Worm (Caenorhabditis elegans) whole organism, L3 larva: ENCODE results near the gene C47E8.9.

Experiments used
- R02D3.7 ChIP-seq: fragments of 150-350 bp; optimal IDR thresholded peaks from 2 replicates; lab custom pipeline; 2014; ENCODE audit warnings: missing biosample characterization, missing genetic modification characterization
- ZK546.5 ChIP-seq: sonication (generic microtip); optimal IDR thresholded peaks from 2 replicates; lab custom pipeline; 2017; ENCODE audit warnings: missing biosample characterization, missing genetic modification characterization
- aly-2 ChIP-seq: fragments of 150-350 bp; optimal IDR thresholded peaks from 2 replicates; lab custom pipeline; 2014; ENCODE audit warnings: missing biosample characterization, missing genetic modification characterization
- ama-1 ChIP-seq: fragments of 150-350 bp; optimal IDR thresholded peaks from 2 replicates; lab custom pipeline; 2018
- ceh-82 ChIP-seq: fragments of 150-350 bp; optimal IDR thresholded peaks from 2 replicates; lab custom pipeline; 2014; ENCODE audit warnings: missing biosample characterization, missing genetic modification characterization
- ceh-9 ChIP-seq: sonication (generic microtip); optimal IDR thresholded peaks from 2 replicates; lab custom pipeline; 2018; ENCODE audit warnings: missing biosample characterization, missing genetic modification characterization
- daf-12 ChIP-seq: fragments of 150-350 bp; optimal IDR thresholded peaks from 2 replicates; lab custom pipeline; 2014; ENCODE audit warnings: missing biosample characterization, missing genetic modification reagents, missing genetic modification characterization
- egl-27 ChIP-seq: sonication (generic microtip); optimal IDR thresholded peaks from 4 replicates; lab custom pipeline; 2017; ENCODE audit warnings: missing biosample characterization, missing genetic modification reagents, missing genetic modification characterization
- elt-1 ChIP-seq: fragments of 150-350 bp; optimal IDR thresholded peaks from 2 replicates; lab custom pipeline; 2014; ENCODE audit warnings: missing biosample characterization, missing genetic modification characterization
- elt-3 ChIP-seq, 3 experiments: fragments of 150-350 bp in 1 of 3; sonication (generic microtip) in 2 of 3; optimal IDR thresholded peaks; 2 replicates in 2 of 3; 4 replicates in 1 of 3; lab custom pipeline; 2014 to 2017; ENCODE audit warnings: missing biosample characterization in 3 of 3, missing genetic modification characterization in 3 of 3
- eor-1 ChIP-seq, 2 experiments: fragments of 150-350 bp; optimal IDR thresholded peaks; 2 replicates each; lab custom pipeline; 2014 to 2018; ENCODE audit warnings: missing biosample characterization in 2 of 2, missing genetic modification characterization in 2 of 2
- fkh-10 ChIP-seq: sonication (generic microtip); optimal IDR thresholded peaks from 2 replicates; lab custom pipeline; 2017; ENCODE audit warnings: missing biosample characterization, missing genetic modification reagents, missing genetic modification characterization
- fkh-2 ChIP-seq: fragments of 150-350 bp; optimal IDR thresholded peaks from 2 replicates; lab custom pipeline; 2014; ENCODE audit warnings: missing biosample characterization, missing genetic modification reagents, missing genetic modification characterization
- fos-1 ChIP-seq: fragments of 150-350 bp; optimal IDR thresholded peaks from 2 replicates; lab custom pipeline; 2014; ENCODE audit warnings: missing biosample characterization, missing genetic modification characterization
- jun-1 ChIP-seq: fragments of 150-350 bp; optimal IDR thresholded peaks from 2 replicates; lab custom pipeline; 2014; ENCODE audit warnings: missing biosample characterization, missing genetic modification reagents, missing genetic modification characterization
- lin-39 ChIP-seq: fragments of 150-350 bp; optimal IDR thresholded peaks from 2 replicates; lab custom pipeline; 2018; ENCODE audit warnings: missing biosample characterization, missing genetic modification reagents, missing genetic modification characterization
- lsy-12 ChIP-seq: sonication (generic microtip); optimal IDR thresholded peaks from 2 replicates; lab custom pipeline; 2016; ENCODE audit warnings: mild to moderate bottlenecking, missing genetic modification characterization, missing compliant biosample characterization
- mdl-1 ChIP-seq: fragments of 150-350 bp; optimal IDR thresholded peaks from 2 replicates; lab custom pipeline; 2014; ENCODE audit warnings: missing biosample characterization, missing genetic modification characterization
- nfya-1 ChIP-seq: sonication (generic microtip); optimal IDR thresholded peaks from 2 replicates; lab custom pipeline; 2017; ENCODE audit warnings: missing genetic modification characterization, mild to moderate bottlenecking, missing compliant biosample characterization, antibody characterized with exemption, moderate library complexity; ENCODE audit not compliant: insufficient read depth
- nhr-11 ChIP-seq: fragments of 150-350 bp; optimal IDR thresholded peaks from 2 replicates; lab custom pipeline; 2014; ENCODE audit warnings: missing biosample characterization, missing genetic modification characterization
- nhr-23 ChIP-seq: fragments of 150-350 bp; optimal IDR thresholded peaks from 2 replicates; lab custom pipeline; 2014; ENCODE audit warnings: missing biosample characterization, missing genetic modification reagents, missing genetic modification characterization
- nhr-237 ChIP-seq: fragments of 150-350 bp; optimal IDR thresholded peaks from 2 replicates; lab custom pipeline; 2014; ENCODE audit warnings: missing biosample characterization, missing genetic modification characterization
- nhr-25 ChIP-seq: sonication (generic microtip); optimal IDR thresholded peaks from 2 replicates; lab custom pipeline; 2017; ENCODE audit warnings: missing biosample characterization, missing genetic modification characterization
- nhr-28 ChIP-seq: fragments of 150-350 bp; optimal IDR thresholded peaks from 2 replicates; lab custom pipeline; 2014; ENCODE audit warnings: missing biosample characterization, missing genetic modification characterization
- nhr-67 ChIP-seq: fragments of 150-350 bp; optimal IDR thresholded peaks from 2 replicates; lab custom pipeline; 2014; ENCODE audit warnings: missing biosample characterization, missing genetic modification characterization
- nhr-76 ChIP-seq: fragments of 150-350 bp; sonication (generic microtip); optimal IDR thresholded peaks from 5 replicates; lab custom pipeline; 2014; ENCODE audit warnings: missing biosample characterization, missing genetic modification characterization
- nhr-77 ChIP-seq: fragments of 150-350 bp; optimal IDR thresholded peaks from 2 replicates; lab custom pipeline; 2014; ENCODE audit warnings: missing biosample characterization, missing genetic modification characterization
- pha-4 ChIP-seq: fragments of 150-350 bp; optimal IDR thresholded peaks from 2 replicates; lab custom pipeline; 2014; ENCODE audit warnings: missing biosample characterization, missing genetic modification reagents, missing genetic modification characterization
- pqm-1 ChIP-seq: fragments of 150-350 bp; optimal IDR thresholded peaks from 2 replicates; lab custom pipeline; 2017; ENCODE audit warnings: missing biosample characterization, missing genetic modification characterization, inconsistent platforms
- sea-2 ChIP-seq: fragments of 150-350 bp; sonication (generic microtip); optimal IDR thresholded peaks from 4 replicates; lab custom pipeline; 2014; ENCODE audit warnings: missing biosample characterization, missing genetic modification reagents, missing genetic modification characterization
- skn-1 ChIP-seq: fragments of 150-350 bp; optimal IDR thresholded peaks from 2 replicates; lab custom pipeline; 2014; ENCODE audit warnings: missing biosample characterization, missing genetic modification characterization
- snpc-4 ChIP-seq: fragments of 150-350 bp; optimal IDR thresholded peaks from 2 replicates; lab custom pipeline; 2014; ENCODE audit warnings: missing biosample characterization, missing genetic modification characterization
- tbx-2 ChIP-seq: sonication (generic microtip); optimal IDR thresholded peaks from 2 replicates; lab custom pipeline; 2016; ENCODE audit warnings: mild to moderate bottlenecking, missing genetic modification characterization, missing compliant biosample characterization
- unc-39 ChIP-seq: sonication (generic microtip); optimal IDR thresholded peaks from 4 replicates; lab custom pipeline; 2017; ENCODE audit warnings: missing biosample characterization, missing genetic modification characterization
- unc-62 ChIP-seq: fragments of 150-350 bp; sonication (generic microtip); optimal IDR thresholded peaks from 4 replicates; lab custom pipeline; 2014; ENCODE audit warnings: missing biosample characterization, missing genetic modification reagents, missing genetic modification characterization

The C47E8.9 gene

DNA sequence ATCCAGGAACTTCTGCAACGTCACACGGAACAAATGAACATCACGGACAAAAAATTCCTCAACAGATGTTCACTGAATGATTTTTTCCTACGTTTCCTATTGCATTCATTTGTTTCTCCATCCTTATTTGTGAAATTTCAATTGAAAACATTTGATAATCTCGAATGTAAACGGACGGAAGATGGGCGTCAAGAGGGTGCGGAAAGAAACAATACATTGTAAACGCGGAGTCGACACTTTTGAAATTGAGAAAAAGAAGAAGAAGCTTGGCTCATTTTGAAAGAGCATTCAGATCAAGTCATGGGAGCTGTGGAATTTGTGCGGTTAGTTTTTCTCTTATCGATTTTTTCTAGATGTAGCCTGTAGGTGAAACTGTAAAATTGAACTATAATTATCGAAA is at the start of gene C47E8.9:
Gene C47E8.9, plus strand, starts transcription at position 301 of the 400 bp plus-strand sequence.
- TF ChIP-seq fkh-2 (tag; lab: Kevin White, UChicago) (no peak), elt-1 (tag; lab: Kevin White, UChicago) (no peak), nhr-23 (tag; lab: Kevin White, UChicago) (no peak), elt-3 (tag; optimal IDR thresholded peaks at IDR 0.05; lab: Kevin White, UChicago) (no peak), jun-1 (tag; lab: Kevin White, UChicago) (no peak), ceh-9 (tag; lab: Kevin White, UChicago) (no peak), nhr-25 (no peak), eor-1 (tag; optimal IDR thresholded peaks at IDR 0.05; lab: Kevin White, UChicago) (no peak), aly-2 (tag; lab: Kevin White, UChicago) (no peak), lin-39 (tag; lab: Kevin White, UChicago) (no peak), pha-4 (no peak), nhr-77 (tag; lab: Kevin White, UChicago) (no peak), nhr-237 (tag; lab: Kevin White, UChicago) (no peak), nhr-67 (tag; lab: Kevin White, UChicago) (no peak), R02D3.7 (tag; lab: Kevin White, UChicago) (no peak), egl-27 (tag; lab: Kevin White, UChicago) (no peak), unc-39 (tag; lab: Kevin White, UChicago) (no peak), nhr-76 (tag; lab: Kevin White, UChicago) (no peak)

DNA sequence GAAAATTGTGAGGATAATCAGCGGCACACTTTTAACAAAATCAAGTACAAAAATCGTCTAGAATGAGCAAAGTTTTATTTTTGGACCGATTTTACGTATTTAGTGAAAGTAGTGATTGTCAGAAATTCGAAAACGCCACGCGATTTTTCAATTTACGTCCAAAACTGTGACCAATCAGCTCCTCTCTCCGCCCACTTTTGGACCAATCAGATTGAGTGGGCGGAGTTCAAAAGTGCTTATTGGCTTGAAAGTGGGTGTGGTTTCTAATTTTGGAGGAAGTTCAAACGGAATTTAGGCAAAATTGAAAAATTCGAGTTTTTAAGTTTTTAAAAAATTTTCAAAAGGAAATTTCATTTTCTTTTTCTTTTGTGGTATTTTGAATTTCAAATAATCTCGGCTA is 48.7 kb upstream of the C47E8.9 start:
- TF ChIP-seq skn-1 (tag; lab: Kevin White, UChicago), result no peak
- peak; percentile 86 for TF ChIP-seq nfya-1 (tag; lab: Kevin White, UChicago)

DNA sequence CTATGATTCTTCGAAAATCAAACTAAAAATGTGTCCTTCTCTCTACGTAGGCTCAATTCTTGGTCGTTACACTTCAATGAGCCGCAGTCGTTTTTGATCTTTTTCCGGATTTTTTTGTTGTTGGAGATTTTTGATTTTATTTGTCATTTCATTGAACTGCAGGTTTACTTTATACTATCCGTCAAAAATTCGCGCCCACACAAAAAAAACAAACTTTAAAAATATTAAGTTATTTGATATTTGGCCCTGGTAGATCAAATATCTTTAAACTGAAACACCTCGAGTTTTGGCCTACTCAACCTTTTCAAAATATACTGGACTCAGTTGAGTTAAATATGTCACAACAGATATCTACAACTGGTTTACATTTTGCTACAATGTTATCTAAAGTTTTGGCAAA is 47.4 kb upstream of the C47E8.9 start:
- TF ChIP-seq tbx-2, result no peak
- no peak for TF ChIP-seq ZK546.5
- TF ChIP-seq nhr-28 (tag; lab: Kevin White, UChicago), result no peak
- TF ChIP-seq ceh-82 (tag; lab: Kevin White, UChicago), result no peak
- no peak for TF ChIP-seq daf-12
- no peak for TF ChIP-seq ama-1
- no peak for TF ChIP-seq pha-4
- no peak for TF ChIP-seq unc-39 (tag; lab: Kevin White, UChicago)

DNA sequence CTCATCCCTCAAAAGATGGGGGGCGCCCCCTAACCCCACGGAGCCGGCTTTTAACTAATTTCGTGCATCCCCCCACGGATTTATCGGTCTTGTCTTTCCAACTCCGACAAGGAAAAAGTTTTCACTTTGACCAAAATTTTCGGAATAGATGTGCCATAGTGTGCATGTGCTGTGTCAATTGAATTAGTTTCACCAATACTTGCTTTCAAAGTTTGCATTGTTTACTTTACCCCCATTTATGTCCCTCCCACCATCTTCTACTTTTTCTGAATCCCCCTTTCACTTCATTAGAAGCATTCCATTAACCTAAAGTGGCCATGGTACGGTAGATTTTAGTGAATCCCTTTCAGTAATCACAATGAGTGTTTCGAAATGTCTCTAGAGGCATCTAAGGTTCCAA is 45.4 kb upstream of the C47E8.9 start:
- TF ChIP-seq mdl-1 (tag; lab: Kevin White, UChicago) (no peak), lin-39 (tag; lab: Kevin White, UChicago) (no peak), tbx-2 (no peak), pha-4 (no peak), lsy-12 (tag; lab: Kevin White, UChicago) (no peak), eor-1 (tag; optimal IDR thresholded peaks at IDR 0.05; lab: Kevin White, UChicago) (no peak), nhr-237 (tag; lab: Kevin White, UChicago) (no peak), ceh-82 (tag; lab: Kevin White, UChicago) (no peak), unc-39 (tag; lab: Kevin White, UChicago) (no peak), nhr-11 (tag; lab: Kevin White, UChicago) (no peak), pqm-1 (tag; lab: Kevin White, UChicago) (no peak), skn-1 (tag; lab: Kevin White, UChicago) (no peak), fos-1 (tag; lab: Kevin White, UChicago) (no peak), sea-2 (GFP tag; lab: Kevin White, UChicago) (no peak), snpc-4 (tag; lab: Kevin White, UChicago) (no peak), jun-1 (tag; lab: Kevin White, UChicago) (no peak), ceh-9 (tag; lab: Kevin White, UChicago) (no peak), nhr-25 (no peak), unc-62 (no peak)

DNA sequence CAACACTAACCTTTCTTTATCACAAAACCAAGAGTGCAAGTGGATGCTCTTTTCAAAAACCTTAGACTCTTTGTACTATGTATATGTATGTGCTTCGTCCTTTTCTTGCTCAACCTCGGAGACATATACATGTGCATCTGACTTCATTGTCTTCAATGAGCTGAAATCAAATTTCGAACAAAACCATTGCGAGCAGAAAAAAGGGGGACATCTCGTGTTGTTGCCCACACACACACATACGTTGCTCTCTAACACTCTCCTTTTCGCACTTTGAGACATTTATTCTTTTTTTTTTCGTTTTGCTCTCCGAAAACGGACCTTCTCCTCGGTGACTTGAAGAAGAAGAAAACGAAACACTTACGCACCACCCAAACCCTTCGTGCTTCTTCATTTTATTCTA is 42.8 kb upstream of the C47E8.9 start:
- TF ChIP-seq jun-1 (tag; lab: Kevin White, UChicago), result no peak
- peak; percentile 26 for TF ChIP-seq fkh-10 (GFP tag; lab: Kevin White, UChicago)
